Fruit fly (Drosophila melanogaster) whole organism, embryonic: ENCODE data around the gene yellow-b.
A peak's percentile ranks its signal among the peaks of the same experiment; 100 is the strongest.

Experiments
- Abd-B ChIP-seq: fragments of 200-800 bp; sonication (Bioruptor generic); optimal IDR thresholded peaks from 2 replicates; lab custom pipeline; 2018; ENCODE audit warnings: missing biosample characterization, mild to moderate bottlenecking, missing genetic modification characterization, moderate library complexity
- CG10147 ChIP-seq: fragments of 200-800 bp; sonication (Bioruptor generic); optimal IDR thresholded peaks from 2 replicates; lab custom pipeline; 2019; ENCODE audit warnings: missing biosample characterization, mild to moderate bottlenecking, missing genetic modification characterization, moderate library complexity
- CG11504 ChIP-seq: fragments of 200-800 bp; sonication (Bioruptor generic); optimal IDR thresholded peaks from 3 replicates; lab custom pipeline; 2019; ENCODE audit warnings: missing biosample characterization, mild to moderate bottlenecking, missing genetic modification characterization, moderate library complexity
- CG11723 ChIP-seq: fragments of 200-800 bp; sonication (Bioruptor generic); optimal IDR thresholded peaks from 2 replicates; lab custom pipeline; 2017; ENCODE audit warnings: missing biosample characterization, mild to moderate bottlenecking, missing genetic modification characterization
- CG13296 ChIP-seq: fragments of 200-800 bp; sonication (Bioruptor generic); optimal IDR thresholded peaks from 3 replicates; lab custom pipeline; 2018; ENCODE audit warnings: missing biosample characterization, mild to moderate bottlenecking, missing genetic modification characterization
- CG13894 ChIP-seq: fragments of 200-800 bp; sonication (Bioruptor generic); optimal IDR thresholded peaks from 3 replicates; lab custom pipeline; 2018; ENCODE audit warnings: missing biosample characterization, mild to moderate bottlenecking, missing genetic modification characterization, moderate library complexity
- CG18011 ChIP-seq: fragments of 200-800 bp; sonication (Bioruptor generic); optimal IDR thresholded peaks from 2 replicates; lab custom pipeline; 2017; ENCODE audit warnings: missing biosample characterization, missing genetic modification characterization, mild to moderate bottlenecking, moderate library complexity, missing genotype
- CG18764 ChIP-seq: fragments of 200-800 bp; sonication (Bioruptor generic); optimal IDR thresholded peaks from 3 replicates; lab custom pipeline; 2016; ENCODE audit warnings: missing biosample characterization, missing genetic modification characterization
- CG2199 ChIP-seq: fragments of 200-800 bp; sonication (Bioruptor generic); IDR thresholded peaks from 3 replicates; pipeline ENCODE4 v1.3.6; 2022; ENCODE audit warnings: missing biosample characterization, missing genetic modification characterization
- CG2712 ChIP-seq: fragments of 200-800 bp; optimal IDR thresholded peaks from 3 replicates; lab custom pipeline; 2019; ENCODE audit warnings: missing biosample characterization, mild to moderate bottlenecking, missing genetic modification characterization, moderate library complexity
- CG31224 ChIP-seq: fragments of 200-800 bp; sonication (Bioruptor generic); IDR thresholded peaks from 2 replicates; pipeline ENCODE4 v1.3.6; 2022; ENCODE audit warnings: missing biosample characterization, missing genetic modification characterization
- CG31365 ChIP-seq: fragments of 200-800 bp; sonication (Bioruptor generic); optimal IDR thresholded peaks from 2 replicates; lab custom pipeline; 2018; ENCODE audit warnings: missing biosample characterization, mild to moderate bottlenecking, missing genetic modification characterization
- CG32532 ChIP-seq: fragments of 200-800 bp; sonication (Bioruptor generic); IDR thresholded peaks from 2 replicates; pipeline ENCODE4 v1.3.6; 2022; ENCODE audit warnings: missing biosample characterization, missing genetic modification characterization
- CG34422 ChIP-seq: fragments of 200-800 bp; sonication (Bioruptor generic); IDR thresholded peaks from 3 replicates; pipeline ENCODE4 v1.3.6; 2022; ENCODE audit warnings: missing biosample characterization, missing genetic modification characterization
- CG3995 ChIP-seq: fragments of 200-800 bp; sonication (Bioruptor generic); optimal IDR thresholded peaks from 3 replicates; lab custom pipeline; 2016; ENCODE audit warnings: missing biosample characterization, missing genetic modification characterization
- CG43689 ChIP-seq: fragments of 200-800 bp; sonication (Bioruptor generic); IDR thresholded peaks from 2 replicates; pipeline ENCODE4 v1.3.6; 2022; ENCODE audit warnings: missing biosample characterization, missing genetic modification characterization
- CG6654 ChIP-seq: fragments of 200-800 bp; sonication (Bioruptor generic); optimal IDR thresholded peaks from 2 replicates; lab custom pipeline; 2017; ENCODE audit warnings: missing biosample characterization, mild to moderate bottlenecking, missing genetic modification characterization
- CG7928 ChIP-seq: fragments of 200-800 bp; sonication (Bioruptor generic); optimal IDR thresholded peaks from 2 replicates; lab custom pipeline; 2017; ENCODE audit warnings: missing biosample characterization, mild to moderate bottlenecking, missing genetic modification characterization
- CG8944 ChIP-seq: fragments of 200-800 bp; sonication (Bioruptor generic); optimal IDR thresholded peaks from 3 replicates; lab custom pipeline; 2016; ENCODE audit warnings: missing biosample characterization, missing genetic modification characterization
- CG9215 ChIP-seq: fragments of 200-800 bp; sonication (Bioruptor generic); IDR thresholded peaks from 2 replicates; pipeline ENCODE4 v1.3.6; 2022; ENCODE audit warnings: missing biosample characterization, missing genetic modification characterization
- CrebB ChIP-seq: fragments of 200-800 bp; sonication (Bioruptor generic); optimal IDR thresholded peaks from 3 replicates; lab custom pipeline; 2018; ENCODE audit warnings: missing biosample characterization, mild to moderate bottlenecking, missing genetic modification characterization
- Eip74EF ChIP-seq, 2 experiments: fragments of 200-800 bp in 1 of 2; fragments of >200 bp in 1 of 2; sonication (Bioruptor generic) in 1 of 2; optimal IDR thresholded peaks; 2 replicates each; lab custom pipeline; 2017 to 2019; ENCODE audit warnings: missing biosample characterization in 2 of 2, missing genetic modification characterization in 2 of 2, mild to moderate bottlenecking in 1 of 2, moderate library complexity in 1 of 2
- Fer2 ChIP-seq: fragments of 200-800 bp; sonication (Bioruptor generic); optimal IDR thresholded peaks from 2 replicates; lab custom pipeline; 2018; ENCODE audit warnings: missing biosample characterization, mild to moderate bottlenecking, missing genetic modification characterization, moderate library complexity
- Hmx ChIP-seq: fragments of 200-800 bp; sonication (Bioruptor generic); optimal IDR thresholded peaks from 2 replicates; lab custom pipeline; 2016; ENCODE audit warnings: missing biosample characterization, missing genetic modification characterization
- Hr78 ChIP-seq, 2 experiments: fragments of 200-800 bp in 1 of 2; fragments of >200 bp in 1 of 2; sonication (Bioruptor generic) in 1 of 2; optimal IDR thresholded peaks; 2 replicates each; lab custom pipeline; 2017 to 2019; ENCODE audit warnings: missing biosample characterization in 2 of 2, missing genetic modification characterization in 2 of 2, mild to moderate bottlenecking in 1 of 2, moderate library complexity in 1 of 2
- Lpt ChIP-seq: fragments of >200 bp; optimal IDR thresholded peaks from 2 replicates; lab custom pipeline; 2018; ENCODE audit warnings: missing biosample characterization, missing genetic modification characterization
- MESR4 ChIP-seq: fragments of 200-800 bp; sonication (Bioruptor generic); optimal IDR thresholded peaks from 2 replicates; lab custom pipeline; 2018; ENCODE audit warnings: missing biosample characterization, mild to moderate bottlenecking, missing genetic modification characterization, moderate library complexity
- Mad ChIP-seq: fragments of 200-800 bp; sonication (Bioruptor generic); optimal IDR thresholded peaks from 2 replicates; lab custom pipeline; 2016; ENCODE audit warnings: missing biosample characterization, missing genetic modification characterization
- Neu2 ChIP-seq: fragments of 200-800 bp; sonication (Bioruptor generic); optimal IDR thresholded peaks from 3 replicates; lab custom pipeline; 2016; ENCODE audit warnings: missing biosample characterization, missing genetic modification characterization, borderline replicate concordance
- Pdp1 ChIP-seq, 2 experiments: fragments of 200-800 bp; sonication (Bioruptor generic); optimal IDR thresholded peaks; 3 replicates each; lab custom pipeline; 2016; ENCODE audit warnings: missing biosample characterization in 2 of 2, missing genetic modification characterization in 2 of 2, mild to moderate bottlenecking in 1 of 2, moderate library complexity in 1 of 2
- Xbp1 ChIP-seq: fragments of 200-800 bp; sonication (Bioruptor generic); optimal IDR thresholded peaks from 3 replicates; lab custom pipeline; 2016; ENCODE audit warnings: missing biosample characterization, mild to moderate bottlenecking, missing genetic modification characterization
- croc ChIP-seq: fragments of 200-800 bp; sonication (Bioruptor generic); conservative IDR thresholded peaks from 3 replicates; pipeline ENCODE4 v1.3.6; 2022; ENCODE audit warnings: missing biosample characterization, missing genetic modification characterization
- crol ChIP-seq: fragments of 200-800 bp; sonication (Bioruptor generic); IDR thresholded peaks from 2 replicates; pipeline ENCODE4 v1.3.6; 2022; ENCODE audit warnings: missing biosample characterization, missing genetic modification characterization
- danr ChIP-seq: fragments of 200-800 bp; sonication (Bioruptor generic); IDR thresholded peaks from 2 replicates; pipeline ENCODE4 v1.3.6; 2022; ENCODE audit warnings: missing biosample characterization, missing genetic modification characterization
- dimm ChIP-seq: fragments of 200-800 bp; sonication (Bioruptor generic); IDR thresholded peaks from 2 replicates; pipeline ENCODE4 v1.3.6; 2022; ENCODE audit warnings: missing biosample characterization, missing genetic modification characterization
- dpn ChIP-seq, 2 experiments: fragments of 200-800 bp; sonication (Bioruptor generic); optimal IDR thresholded peaks; 3 replicates each; lab custom pipeline; 2016; ENCODE audit warnings: missing biosample characterization in 2 of 2, missing genetic modification characterization in 2 of 2
- ftz-f1 ChIP-seq: fragments of 200-800 bp; sonication (Bioruptor generic); optimal IDR thresholded peaks from 2 replicates; lab custom pipeline; 2016; ENCODE audit warnings: missing biosample characterization, missing genetic modification characterization
- gcm ChIP-seq: fragments of 200-800 bp; sonication (Bioruptor generic); optimal IDR thresholded peaks from 2 replicates; lab custom pipeline; 2019; ENCODE audit warnings: missing biosample characterization, mild to moderate bottlenecking, missing genetic modification characterization, moderate library complexity
- hb ChIP-seq: fragments of 200-800 bp; sonication (Bioruptor generic); IDR thresholded peaks from 3 replicates; pipeline ENCODE4 v1.3.6; 2022; ENCODE audit warnings: missing biosample characterization, missing genetic modification characterization; ENCODE audit not compliant: partially characterized antibody
- knrl ChIP-seq: fragments of 200-800 bp; sonication (Bioruptor generic); IDR thresholded peaks from 3 replicates; pipeline ENCODE4 v1.3.6; 2022; ENCODE audit warnings: missing biosample characterization, missing genetic modification characterization; ENCODE audit not compliant: partially characterized antibody
- lab ChIP-seq: fragments of 200-800 bp; sonication (Bioruptor generic); optimal IDR thresholded peaks from 3 replicates; lab custom pipeline; 2017; ENCODE audit warnings: missing biosample characterization, missing genetic modification characterization, mild to moderate bottlenecking, moderate library complexity, missing genetic modification reagents
- onecut ChIP-seq: fragments of 200-800 bp; sonication (Bioruptor generic); IDR thresholded peaks from 2 replicates; pipeline ENCODE4 v1.3.6; 2022; ENCODE audit warnings: missing biosample characterization, missing genetic modification characterization
- pfk ChIP-seq: fragments of 200-800 bp; sonication (Bioruptor generic); optimal IDR thresholded peaks from 2 replicates; lab custom pipeline; 2018; ENCODE audit warnings: missing biosample characterization, mild to moderate bottlenecking, missing genetic modification characterization, moderate library complexity
- pho ChIP-seq: fragments of 200-800 bp; sonication (Bioruptor generic); optimal IDR thresholded peaks from 2 replicates; lab custom pipeline; 2016; ENCODE audit warnings: missing biosample characterization, missing genetic modification characterization
- ro ChIP-seq: fragments of 200-800 bp; sonication (Bioruptor generic); IDR thresholded peaks from 2 replicates; pipeline ENCODE4 v1.3.6; 2022; ENCODE audit warnings: missing biosample characterization, missing genetic modification characterization
- usp ChIP-seq: fragments of >200 bp; optimal IDR thresholded peaks from 2 replicates; lab custom pipeline; 2017; ENCODE audit warnings: missing biosample characterization, missing genetic modification characterization
- zen2 ChIP-seq: fragments of 200-800 bp; sonication (Bioruptor generic); IDR thresholded peaks from 3 replicates; pipeline ENCODE4 v1.3.6; 2022; ENCODE audit warnings: missing biosample characterization, missing genetic modification characterization; ENCODE audit not compliant: partially characterized antibody

Gene yellow-b

dm6 chr2L:16719643-16720515 lies 34.3 kb upstream of the yellow-b start, which contains the start of gene Cyt-c-p:
Cyt-c-p (plus strand) TSS chr2L:16719932.
- no peak for TF ChIP-seq CG6654 (GFP tag; lab: Kevin White, UChicago)
- TF ChIP-seq gcm (GFP tag; lab: Kevin White, UChicago), result peak; percentile 40
- 0 out of 3 replicates have a peak, but pooled peaks have one; percentile 24 for TF ChIP-seq hb (GFP tag; lab: Robert Waterston, UW)
- TF ChIP-seq ro (GFP tag; lab: Robert Waterston, UW), result no peak
- TF ChIP-seq CG18011 (GFP tag; lab: Kevin White, UChicago), result peak; percentile 99
- TF ChIP-seq Hr78 (GFP tag; optimal IDR thresholded peaks at IDR 0.05; lab: Kevin White, UChicago), result no peak
- no peak for TF ChIP-seq CG31224 (GFP tag; lab: Robert Waterston, UW)
- TF ChIP-seq CG8944 (GFP tag; lab: Kevin White, UChicago), result no peak
- no peak for TF ChIP-seq usp (GFP tag; lab: Kevin White, UChicago)
- TF ChIP-seq CG13894 (tag; lab: Kevin White, UChicago), result peak; percentile 75
- TF ChIP-seq MESR4 (GFP tag; lab: Kevin White, UChicago), result peak; percentile 72
- peak; percentile 89 for TF ChIP-seq ftz-f1 (GFP tag; lab: Kevin White, UChicago)
- TF ChIP-seq Lpt (GFP tag; lab: Kevin White, UChicago), result no peak
- peak; percentile 64 for TF ChIP-seq lab
- TF ChIP-seq CG3995 (GFP tag; lab: Kevin White, UChicago), result no peak
- peak; percentile 94 for TF ChIP-seq Abd-B (GFP tag; lab: Kevin White, UChicago)
- TF ChIP-seq croc (GFP tag; lab: Robert Waterston, UW), result no peak
- TF ChIP-seq Neu2 (GFP tag; lab: Kevin White, UChicago), result peak; percentile 86
- TF ChIP-seq onecut (GFP tag; lab: Robert Waterston, UW), result peak; percentile 26; the same call in 1 of the 2 replicates
- TF ChIP-seq CG11504 (tag; lab: Kevin White, UChicago), result peak; percentile 44
- no peak for TF ChIP-seq pfk (GFP tag; lab: Kevin White, UChicago)
- peak; percentile 43 for TF ChIP-seq CG13296 (GFP tag; lab: Kevin White, UChicago)
- no peak; the same call in 2 of the 3 replicates for TF ChIP-seq CG34422 (GFP tag; lab: Robert Waterston, UW)
- no peak for TF ChIP-seq danr (GFP tag; lab: Robert Waterston, UW)
- TF ChIP-seq knrl (GFP tag; lab: Robert Waterston, UW), result peak; percentile 61
- no peak for TF ChIP-seq Hmx (GFP tag; lab: Kevin White, UChicago)
- peak; percentile 13 for TF ChIP-seq CG7928
- TF ChIP-seq CG11723 (GFP tag; lab: Kevin White, UChicago), result no peak
- TF ChIP-seq Eip74EF (GFP tag; optimal IDR thresholded peaks at IDR 0.05; lab: Kevin White, UChicago), result peak in 1 of 2 experiments; percentile 77
- TF ChIP-seq CG10147 (GFP tag; lab: Kevin White, UChicago), result peak; percentile 43
- no peak for TF ChIP-seq Fer2 (tag; lab: Kevin White, UChicago)
- 0 out of 2 replicates have a peak, but pooled peaks have one; percentile 20 for TF ChIP-seq crol (GFP tag; lab: Robert Waterston, UW)
- TF ChIP-seq dpn (GFP tag; optimal IDR thresholded peaks at IDR 0.05; lab: Kevin White, UChicago), result peak; percentile 10 to 57
- no peak for TF ChIP-seq pho (GFP tag; lab: Kevin White, UChicago)
- TF ChIP-seq Pdp1 (GFP tag; optimal IDR thresholded peaks at IDR 0.05; lab: Kevin White, UChicago), result peak in 1 of 2 experiments; percentile 83
- no peak for TF ChIP-seq CG2199 (GFP tag; lab: Robert Waterston, UW)
- TF ChIP-seq CG31365, result no peak
- no peak for TF ChIP-seq Mad (GFP tag; lab: Kevin White, UChicago)
- TF ChIP-seq Xbp1 (GFP tag; lab: Kevin White, UChicago), result no peak
- no peak for TF ChIP-seq zen2 (GFP tag; lab: Robert Waterston, UW)
- TF ChIP-seq CG2712, result peak; percentile 61
- no peak for TF ChIP-seq CrebB
- TF ChIP-seq CG32532 (GFP tag; lab: Robert Waterston, UW), result peak; percentile 7; the same call in 1 of the 2 replicates
- no peak for TF ChIP-seq CG43689 (GFP tag; lab: Robert Waterston, UW)
- TF ChIP-seq dimm (GFP tag; lab: Robert Waterston, UW), result no peak
- TF ChIP-seq CG9215 (GFP tag; lab: Robert Waterston, UW), result no peak
- no peak for TF ChIP-seq CG18764
